Fruit fly (Drosophila melanogaster) whole organism, pupa: Measurements from ENCODE around the gene TotZ.

Experiments
- CG15710 ChIP-seq: fragments of 200-800 bp; sonication (Bioruptor generic); optimal IDR thresholded peaks from 2 replicates; lab custom pipeline; 2018; ENCODE audit warnings: missing biosample characterization, mild to moderate bottlenecking, missing genetic modification characterization, moderate library complexity
- CG17806 ChIP-seq: fragments of 200-800 bp; sonication (Bioruptor generic); optimal IDR thresholded peaks from 2 replicates; lab custom pipeline; 2018; ENCODE audit warnings: missing biosample characterization, mild to moderate bottlenecking, missing genetic modification characterization, moderate library complexity
- CG34367 ChIP-seq: fragments of 200-800 bp; sonication (Bioruptor generic); optimal IDR thresholded peaks from 2 replicates; lab custom pipeline; 2018; ENCODE audit warnings: missing biosample characterization, mild to moderate bottlenecking, missing genetic modification characterization
- CG8301 ChIP-seq: fragments of 200-800 bp; sonication (Bioruptor generic); optimal IDR thresholded peaks from 2 replicates; lab custom pipeline; 2018; ENCODE audit warnings: missing biosample characterization, mild to moderate bottlenecking, missing genetic modification characterization
- CG9948 ChIP-seq: fragments of 200-800 bp; sonication (Bioruptor generic); optimal IDR thresholded peaks from 2 replicates; lab custom pipeline; 2018; ENCODE audit warnings: missing biosample characterization, mild to moderate bottlenecking, missing genetic modification characterization, moderate library complexity
- Snoo ChIP-seq: fragments of 200-800 bp; sonication (Bioruptor generic); optimal IDR thresholded peaks from 3 replicates; lab custom pipeline; 2017; ENCODE audit warnings: missing biosample characterization, mild to moderate bottlenecking, missing genetic modification characterization, inconsistent platforms
- rn ChIP-seq: fragments of 200-800 bp; sonication (Bioruptor generic); IDR thresholded peaks from 2 replicates; pipeline ENCODE4 v1.3.6; 2022; ENCODE audit warnings: missing biosample characterization, missing genetic modification characterization

- TF ChIP-seq rn (GFP tag; lab: Robert Waterston, UW) (no peak), CG15710 (tag; lab: Kevin White, UChicago) (no peak), CG17806 (no peak), CG8301 (tag; lab: Kevin White, UChicago) (no peak), CG34367 (tag; lab: Kevin White, UChicago) (no peak), CG9948 (tag; lab: Kevin White, UChicago) (no peak), Snoo (tag; lab: Kevin White, UChicago) (no peak)
Measured at dm6 chr3R:20838787-20839186, 38.7 kb upstream of the TotZ start.
